Worm (Caenorhabditis elegans): ENCODE data around the gene lys-4.

DNA sequence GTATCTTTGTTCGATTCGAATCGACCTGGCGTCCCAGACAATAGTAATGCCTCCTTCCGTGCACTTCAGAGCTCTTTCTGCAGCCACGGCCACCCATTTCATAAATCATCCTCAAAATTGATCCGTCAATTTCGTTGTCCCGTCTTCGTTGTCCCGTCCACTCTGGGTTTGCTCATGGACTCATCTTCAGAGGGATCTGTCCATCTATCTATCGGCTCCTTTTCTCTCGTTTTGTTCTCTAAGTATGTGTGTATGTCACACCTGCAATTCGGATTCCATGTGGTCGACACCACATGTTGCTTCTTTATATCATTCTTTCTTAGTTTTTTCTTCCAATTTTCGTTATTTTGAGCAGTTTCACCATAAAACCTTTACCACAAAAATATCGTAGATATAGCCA, 50.5 kb downstream of the lys-4 start:
- TF ChIP-seq mdl-1 (tag; optimal IDR thresholded peaks at IDR 0.05), result no peak
- TF ChIP-seq egl-43 (GFP tag; IDR thresholded peaks at IDR 0.05), result no peak
- TF ChIP-seq skn-1 (tag; optimal IDR thresholded peaks at IDR 0.05), result no peak
- no peak for TF ChIP-seq unc-62 (GFP tag; optimal IDR thresholded peaks at IDR 0.05 in 1 of 2)
- TF ChIP-seq unc-62 (tag; optimal IDR thresholded peaks at IDR 0.05), result no peak
- TF ChIP-seq daf-8 (GFP tag; IDR thresholded peaks at IDR 0.05), result no peak
- TF ChIP-seq vab-7 (GFP tag; IDR thresholded peaks at IDR 0.05), result no peak
- no peak for TF ChIP-seq ZK546.5 (tag; optimal IDR thresholded peaks at IDR 0.05)
- no peak for TF ChIP-seq pqm-1 (tag; optimal IDR thresholded peaks at IDR 0.05)
- TF ChIP-seq nhr-237 (tag; optimal IDR thresholded peaks at IDR 0.05), result no peak
- no peak for TF ChIP-seq ZK337.2 (GFP tag; IDR thresholded peaks at IDR 0.05)

Measured in whole organism, L4 larva.